Fruit fly (Drosophila melanogaster): ENCODE measurements around the gene mtgo.

mtgo gene

DNA sequence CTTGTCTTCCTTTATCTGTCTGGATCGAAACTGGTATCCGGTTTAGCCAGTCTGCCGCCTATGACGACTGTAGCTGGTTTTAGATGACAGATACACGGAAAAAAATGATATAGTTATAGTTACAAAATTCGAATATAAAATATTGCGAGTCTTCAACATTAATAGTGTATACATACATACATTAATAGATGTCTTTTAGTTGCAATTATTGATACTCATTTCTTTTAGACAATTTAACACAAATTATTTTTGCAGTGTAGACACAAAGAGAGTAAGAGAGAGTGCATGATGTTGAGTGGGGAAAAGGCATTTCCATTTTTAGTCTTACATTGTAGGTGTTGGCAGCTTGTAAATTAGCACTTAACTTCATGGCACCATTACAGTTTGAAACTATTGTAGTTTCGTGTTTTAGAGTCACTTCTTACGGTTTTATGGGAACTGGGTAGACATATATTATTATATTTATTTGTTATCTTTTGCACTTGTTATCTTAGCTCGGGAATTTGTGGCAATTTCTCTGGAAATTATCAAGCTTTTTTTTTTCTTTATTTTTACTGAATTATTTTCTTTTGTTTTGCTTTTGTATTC is 49.5 kb upstream of the mtgo start (continued):
- TF ChIP-seq Atf3 (GFP tag; optimal IDR thresholded peaks at IDR 0.05): peak; percentile 67
- TF ChIP-seq oc (tag; optimal IDR thresholded peaks at IDR 0.05): peak; percentile 95
- no peak for TF ChIP-seq CG32532 (GFP tag; IDR thresholded peaks at IDR 0.05)
- no peak for TF ChIP-seq ash1 (GFP tag; optimal IDR thresholded peaks at IDR 0.05)
- no peak for TF ChIP-seq Atf-2 (GFP tag; optimal IDR thresholded peaks at IDR 0.05)
- TF ChIP-seq CG17802 (tag; optimal IDR thresholded peaks at IDR 0.05): no peak
- TF ChIP-seq CG17385 (GFP tag; optimal IDR thresholded peaks at IDR 0.05): peak; percentile 89
- TF ChIP-seq p53 (GFP tag; optimal IDR thresholded peaks at IDR 0.05): no peak
- no peak for TF ChIP-seq CG4360 (GFP tag; IDR thresholded peaks at IDR 0.05)
- TF ChIP-seq Kr (GFP tag; optimal IDR thresholded peaks at IDR 0.05): no peak
- peak; percentile 82 for TF ChIP-seq sob (GFP tag; IDR thresholded peaks at IDR 0.05)
- TF ChIP-seq Sin3A (optimal IDR thresholded peaks at IDR 0.05): no peak
- TF ChIP-seq lmd (GFP tag; IDR thresholded peaks at IDR 0.05): peak; percentile 84
- no peak; the same call in 1 of the 2 replicates for TF ChIP-seq sisA (GFP tag; IDR thresholded peaks at IDR 0.05)
- peak; percentile 80 for TF ChIP-seq tgo (GFP tag; IDR thresholded peaks at IDR 0.05)
- TF ChIP-seq CG9876 (GFP tag; optimal IDR thresholded peaks at IDR 0.05): peak; percentile 68
- no peak for TF ChIP-seq Ets65A (GFP tag)
- TF ChIP-seq CG1647 (GFP tag; optimal IDR thresholded peaks at IDR 0.05): no peak
- peak; percentile 47; the same call in 1 of the 2 replicates for TF ChIP-seq al (GFP tag; IDR thresholded peaks at IDR 0.05)
- TF ChIP-seq CG9215 (GFP tag; IDR thresholded peaks at IDR 0.05): no peak
- no peak for TF ChIP-seq sna (GFP tag; IDR thresholded peaks at IDR 0.05; ENCODE audit: partially characterized antibody)
- no peak for TF ChIP-seq fru (optimal IDR thresholded peaks at IDR 0.05)
- no peak for TF ChIP-seq HLH3B (GFP tag; IDR thresholded peaks at IDR 0.05)
- no peak for TF ChIP-seq CG17829 (tag; optimal IDR thresholded peaks at IDR 0.05)
- TF ChIP-seq CG17328 (GFP tag; IDR thresholded peaks at IDR 0.05): peak; percentile 90
- peak; percentile 74 for TF ChIP-seq CG3838 (GFP tag; optimal IDR thresholded peaks at IDR 0.05)
- TF ChIP-seq Hey (tag; optimal IDR thresholded peaks at IDR 0.05): no peak
- no peak for TF ChIP-seq CG10565 (GFP tag; optimal IDR thresholded peaks at IDR 0.05)
- TF ChIP-seq ara (GFP tag; IDR thresholded peaks at IDR 0.05): no peak
- TF ChIP-seq nmo (GFP tag; optimal IDR thresholded peaks at IDR 0.05): no peak
- TF ChIP-seq az2 (GFP tag; optimal IDR thresholded peaks at IDR 0.05): peak; percentile 91
- TF ChIP-seq peb (GFP tag; IDR thresholded peaks at IDR 0.05): no peak

DNA sequence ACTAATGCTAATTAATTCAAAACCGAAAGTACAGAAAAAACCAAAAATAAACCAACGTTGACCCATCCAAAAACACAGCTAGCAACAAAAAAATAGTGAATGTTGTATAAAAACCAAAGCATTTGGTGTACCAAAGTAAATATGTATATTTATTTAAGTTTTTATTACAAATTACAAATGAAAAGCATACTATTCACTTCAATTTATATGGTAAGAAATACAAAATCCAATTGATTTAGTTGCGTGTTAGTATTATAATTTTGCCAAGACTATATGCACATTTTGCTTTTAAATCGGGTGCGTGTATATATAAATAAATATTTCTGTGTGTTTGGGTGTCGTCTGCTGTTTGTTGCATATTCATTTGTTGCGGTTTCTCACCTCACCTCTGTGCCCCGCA is 47.6 kb upstream of the mtgo start:
- TF ChIP-seq wor (GFP tag; IDR thresholded peaks at IDR 0.05) (no peak), unpg (GFP tag; optimal IDR thresholded peaks at IDR 0.05) (no peak), Drgx (GFP tag; IDR thresholded peaks at IDR 0.05) (peak; percentile 26; the same call in 1 of the 2 replicates), grn (GFP tag; optimal IDR thresholded peaks at IDR 0.05) (no peak), Pdp1 (GFP tag; optimal IDR thresholded peaks at IDR 0.05) (no peak), stc (GFP tag; IDR thresholded peaks at IDR 0.05) (no peak), Sox102F (GFP tag; optimal IDR thresholded peaks at IDR 0.05) (peak; percentile 1), crp (GFP tag; optimal IDR thresholded peaks at IDR 0.05) (no peak), GATAe (GFP tag; conservative IDR thresholded peaks at IDR 0.05) (no peak), CG10147 (GFP tag; optimal IDR thresholded peaks at IDR 0.05) (no peak), CG15479 (GFP tag; optimal IDR thresholded peaks at IDR 0.05) (no peak), dmrt99B (tag; optimal IDR thresholded peaks at IDR 0.05) (peak; percentile 27), Sox100B (GFP tag; optimal IDR thresholded peaks at IDR 0.05) (peak; percentile 1), dmrt11E (tag; optimal IDR thresholded peaks at IDR 0.05) (no peak), kay (GFP tag; optimal IDR thresholded peaks at IDR 0.05) (no peak)

All from whole organism, embryonic.